Worm (Caenorhabditis elegans) whole organism, mixed stage, embryonic: Measurements from ENCODE around the gene H09F14.1.

Experiments
- blmp-1 ChIP-seq: fragments of 150-350 bp; optimal IDR thresholded peaks from 2 replicates; lab custom pipeline; 2014; ENCODE audit warnings: missing biosample characterization, missing genetic modification characterization
- lin-13 ChIP-seq: fragments of 150-350 bp; optimal IDR thresholded peaks from 2 replicates; lab custom pipeline; 2014; ENCODE audit warnings: missing biosample characterization, missing genetic modification characterization
- lsy-2 ChIP-seq: fragments of 150-350 bp; optimal IDR thresholded peaks from 2 replicates; lab custom pipeline; 2014; ENCODE audit warnings: missing biosample characterization, missing genetic modification characterization
- snpc-4 ChIP-seq: fragments of 150-350 bp; optimal IDR thresholded peaks from 2 replicates; lab custom pipeline; 2014; ENCODE audit warnings: missing biosample characterization, missing genetic modification characterization

DNA sequence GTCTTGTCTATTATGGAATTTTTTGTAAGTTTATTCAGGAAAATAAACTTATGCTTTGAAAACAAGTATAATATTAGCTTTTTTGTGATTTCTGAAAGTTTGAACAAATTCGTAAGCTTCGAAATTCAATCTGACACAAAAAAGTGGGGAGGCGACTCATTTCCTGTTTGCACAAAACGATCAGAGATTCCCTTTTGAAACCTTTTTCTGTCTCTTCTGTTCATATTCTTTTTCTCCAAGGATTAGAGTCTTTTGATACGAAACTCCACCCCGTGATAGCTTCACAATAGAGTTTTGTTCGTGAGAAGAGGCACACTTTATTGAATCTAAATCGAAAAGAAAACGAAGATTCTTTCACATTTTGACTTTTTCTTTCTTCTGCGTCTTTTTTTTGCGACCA, 25.6 kb upstream of the H09F14.1 start:
- no peak for TF ChIP-seq snpc-4 (tag; lab: Kevin White, UChicago)
- TF ChIP-seq blmp-1: no peak
- no peak for TF ChIP-seq lin-13 (tag; lab: Kevin White, UChicago)
- TF ChIP-seq lsy-2: no peak
